Fruit fly (Drosophila melanogaster): ENCODE measurements around the gene dop.

dop gene

DNA sequence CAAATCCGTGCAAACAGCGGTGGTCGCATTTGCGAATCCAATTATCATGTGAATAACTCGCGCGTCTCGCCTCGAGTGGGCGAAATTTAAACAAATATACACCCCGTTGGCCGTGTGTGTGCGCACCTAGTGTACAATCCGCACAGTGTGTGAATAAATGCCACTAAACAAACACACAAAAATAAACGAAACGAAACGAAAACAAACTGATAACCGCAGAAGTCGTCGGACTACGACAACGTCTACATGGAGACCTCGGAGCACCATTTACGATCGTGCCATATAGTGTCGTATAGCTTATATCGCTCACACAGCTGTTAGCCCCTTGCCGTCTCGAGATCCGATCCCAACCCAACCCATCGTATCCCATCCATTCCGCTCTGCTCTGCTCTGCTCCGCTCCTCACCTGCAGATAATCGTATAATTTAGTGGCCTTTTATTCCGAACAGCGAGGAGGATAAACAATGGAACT, 707 bp downstream of the dop start (continued):
- peak; percentile 9 for TF ChIP-seq HmgD (GFP tag; optimal IDR thresholded peaks at IDR 0.05)
- TF ChIP-seq Poxn (GFP tag; IDR thresholded peaks at IDR 0.05): no peak
- TF ChIP-seq Lpt (GFP tag; optimal IDR thresholded peaks at IDR 0.05): no peak
- TF ChIP-seq Ets65A (GFP tag): peak; percentile 29
- TF ChIP-seq Fer1 (GFP tag; optimal IDR thresholded peaks at IDR 0.05): peak; percentile 90
- TF ChIP-seq Dad (GFP tag; optimal IDR thresholded peaks at IDR 0.05): peak; percentile 22
- no peak for TF ChIP-seq lbe (GFP tag; optimal IDR thresholded peaks at IDR 0.05)
- TF ChIP-seq CG6813 (GFP tag; optimal IDR thresholded peaks at IDR 0.05): peak; percentile 87
- no peak for TF ChIP-seq amos (GFP tag; IDR thresholded peaks at IDR 0.05; ENCODE audit: partially characterized antibody)
- TF ChIP-seq CG43689 (GFP tag; IDR thresholded peaks at IDR 0.05): no peak; the same call in 1 of the 2 replicates
- no peak for TF ChIP-seq H15 (GFP tag; IDR thresholded peaks at IDR 0.05)
- no peak for TF ChIP-seq CG10267 (tag; optimal IDR thresholded peaks at IDR 0.05)
- no peak for TF ChIP-seq klu (GFP tag; IDR thresholded peaks at IDR 0.05)
- TF ChIP-seq Kr (GFP tag; optimal IDR thresholded peaks at IDR 0.05): peak; percentile 47
- TF ChIP-seq B-H2 (GFP tag; optimal IDR thresholded peaks at IDR 0.05): peak; percentile 75
- TF ChIP-seq tna (GFP tag; IDR thresholded peaks at IDR 0.05; ENCODE audit: partially characterized antibody): no peak
- TF ChIP-seq Nf-YC (tag; optimal IDR thresholded peaks at IDR 0.05): no peak
- TF ChIP-seq gce (GFP tag; IDR thresholded peaks at IDR 0.05): no peak
- TF ChIP-seq Hmx (GFP tag; optimal IDR thresholded peaks at IDR 0.05): no peak
- peak; percentile 77 for TF ChIP-seq HLHmδ (GFP tag; optimal IDR thresholded peaks at IDR 0.05)
- TF ChIP-seq CG15696 (tag; optimal IDR thresholded peaks at IDR 0.05): peak; percentile 61
- no peak for TF ChIP-seq pita (GFP tag; optimal IDR thresholded peaks at IDR 0.05)
- peak; percentile 53 for TF ChIP-seq CG11247 (GFP tag; IDR thresholded peaks at IDR 0.05)
- peak; percentile 74 for TF ChIP-seq bab2 (GFP tag; optimal IDR thresholded peaks at IDR 0.05)
- TF ChIP-seq lmd (GFP tag; IDR thresholded peaks at IDR 0.05): no peak; the same call in 1 of the 2 replicates
- TF ChIP-seq CG6272 (GFP tag; IDR thresholded peaks at IDR 0.05): no peak
- TF ChIP-seq cas (GFP tag; IDR thresholded peaks at IDR 0.05): no peak
- no peak for TF ChIP-seq sisA (GFP tag; IDR thresholded peaks at IDR 0.05)
- TF ChIP-seq Dref (GFP tag; IDR thresholded peaks at IDR 0.05): no peak
- peak; percentile 85; the same call in 2 of the 3 replicates for TF ChIP-seq so (GFP tag; IDR thresholded peaks at IDR 0.05)
- TF ChIP-seq sna (GFP tag; IDR thresholded peaks at IDR 0.05; ENCODE audit: partially characterized antibody): no peak
- no peak for TF ChIP-seq CTCF (GFP tag; optimal IDR thresholded peaks at IDR 0.05)
- no peak for TF ChIP-seq CG14860 (GFP tag; IDR thresholded peaks at IDR 0.05; ENCODE audit: partially characterized antibody)
- no peak for TF ChIP-seq zen2 (GFP tag; IDR thresholded peaks at IDR 0.05; ENCODE audit: partially characterized antibody)
- TF ChIP-seq Asciz (GFP tag; optimal IDR thresholded peaks at IDR 0.05): peak; percentile 84
- no peak for TF ChIP-seq Usf (GFP tag; optimal IDR thresholded peaks at IDR 0.05)
- no peak for TF ChIP-seq Sox100B (GFP tag; optimal IDR thresholded peaks at IDR 0.05)
- no peak for TF ChIP-seq sc (optimal IDR thresholded peaks at IDR 0.05)
- no peak for TF ChIP-seq sc (GFP tag; optimal IDR thresholded peaks at IDR 0.05)
- no peak for TF ChIP-seq CG32772 (GFP tag; IDR thresholded peaks at IDR 0.05)
- TF ChIP-seq NC2β (GFP tag; optimal IDR thresholded peaks at IDR 0.05): no peak
- TF ChIP-seq CG6254 (GFP tag; optimal IDR thresholded peaks at IDR 0.05): no peak
- no peak for TF ChIP-seq CG16813 (GFP tag; IDR thresholded peaks at IDR 0.05; ENCODE audit: partially characterized antibody)
- no peak for TF ChIP-seq Nf-YB (GFP tag; optimal IDR thresholded peaks at IDR 0.05)
- peak; percentile 78 for TF ChIP-seq cwo (GFP tag; optimal IDR thresholded peaks at IDR 0.05)
- peak; percentile 66 for TF ChIP-seq fd3F (GFP tag; optimal IDR thresholded peaks at IDR 0.05)
- TF ChIP-seq E2f2 (GFP tag; IDR thresholded peaks at IDR 0.05): no peak
- peak; percentile 85 for TF ChIP-seq kni (GFP tag; optimal IDR thresholded peaks at IDR 0.05)
- peak; percentile 74 for TF ChIP-seq cg (GFP tag; optimal IDR thresholded peaks at IDR 0.05)
- no peak for TF ChIP-seq CG9932 (GFP tag; IDR thresholded peaks at IDR 0.05)
- TF ChIP-seq bigmax (GFP tag; optimal IDR thresholded peaks at IDR 0.05): no peak
- no peak for TF ChIP-seq Side (GFP tag; optimal IDR thresholded peaks at IDR 0.05)

Measured in whole organism, embryonic.